Fruit fly (Drosophila melanogaster): Measurements from ENCODE around the gene RpS28-like.

dm6 chr2L:9424193-9424592 is 12.4 kb upstream of the RpS28-like start:
- TF ChIP-seq fd96Ca (GFP tag; IDR thresholded peaks at IDR 0.05) (no peak), CG8301 (tag; optimal IDR thresholded peaks at IDR 0.05) (no peak), CG14655 (GFP tag; optimal IDR thresholded peaks at IDR 0.05) (no peak), EcR (GFP tag; optimal IDR thresholded peaks at IDR 0.05) (no peak), rn (GFP tag; IDR thresholded peaks at IDR 0.05) (no peak), gl (tag; optimal IDR thresholded peaks at IDR 0.05) (no peak), Ets98B (GFP tag; IDR thresholded peaks at IDR 0.05) (no peak), Pif1A (GFP tag; optimal IDR thresholded peaks at IDR 0.05) (no peak)
